Fruit fly (Drosophila melanogaster): ENCODE measurements around the gene CtIP.

The CtIP gene

dm6 chr3L:20474789-20475208, 38.7 kb downstream of the CtIP start (continued):
- TF ChIP-seq CG9437 (GFP tag; optimal IDR thresholded peaks at IDR 0.05), result peak; percentile 77
- TF ChIP-seq HLHmδ (GFP tag; optimal IDR thresholded peaks at IDR 0.05), result peak; percentile 45
- TF ChIP-seq row (GFP tag; IDR thresholded peaks at IDR 0.05), result no peak
- TF ChIP-seq Dbx (GFP tag; IDR thresholded peaks at IDR 0.05), result no peak
- peak; percentile 73 for TF ChIP-seq CG2875 (GFP tag; optimal IDR thresholded peaks at IDR 0.05)
- no peak for TF ChIP-seq nerfin-2 (GFP tag; IDR thresholded peaks at IDR 0.05; ENCODE audit: partially characterized antibody)
- TF ChIP-seq eyg (GFP tag; optimal IDR thresholded peaks at IDR 0.05), result peak; percentile 66
- peak; percentile 67 for TF ChIP-seq CG3163 (GFP tag; optimal IDR thresholded peaks at IDR 0.05)
- TF ChIP-seq CG32767 (GFP tag; IDR thresholded peaks at IDR 0.05), result no peak
- TF ChIP-seq Dad (GFP tag; optimal IDR thresholded peaks at IDR 0.05), result peak; percentile 78
- TF ChIP-seq CG12104 (GFP tag; optimal IDR thresholded peaks at IDR 0.05), result peak; percentile 79
- TF ChIP-seq sens (GFP tag), result peak; percentile 79
- TF ChIP-seq CG30403 (GFP tag; optimal IDR thresholded peaks at IDR 0.05), result peak; percentile 92
- TF ChIP-seq chinmo (GFP tag; IDR thresholded peaks at IDR 0.05; ENCODE audit: partially characterized antibody), result no peak
- peak; percentile 89 for TF ChIP-seq CoRest (tag; optimal IDR thresholded peaks at IDR 0.05)
- no peak for TF ChIP-seq Oaz (GFP tag; IDR thresholded peaks at IDR 0.05)
- TF ChIP-seq pros (GFP tag; optimal IDR thresholded peaks at IDR 0.05), result no peak
- TF ChIP-seq Bteb2 (GFP tag; optimal IDR thresholded peaks at IDR 0.05), result peak; percentile 84
- TF ChIP-seq bcd (GFP tag; optimal IDR thresholded peaks at IDR 0.05), result peak; percentile 89
- TF ChIP-seq otp (GFP tag; IDR thresholded peaks at IDR 0.05), result no peak
- TF ChIP-seq fd96Cb (tag; optimal IDR thresholded peaks at IDR 0.05), result peak; percentile 82
- peak; percentile 84 for TF ChIP-seq Abd-B (GFP tag; optimal IDR thresholded peaks at IDR 0.05)
- TF ChIP-seq CG16813 (GFP tag; IDR thresholded peaks at IDR 0.05; ENCODE audit: partially characterized antibody), result no peak
- no peak for TF ChIP-seq hth (optimal IDR thresholded peaks at IDR 0.05)
- peak; percentile 74 for TF ChIP-seq CG6683 (GFP tag; optimal IDR thresholded peaks at IDR 0.05)
- TF ChIP-seq CG3847 (GFP tag; IDR thresholded peaks at IDR 0.05), result no peak
- peak; percentile 90 for TF ChIP-seq Meics (GFP tag; optimal IDR thresholded peaks at IDR 0.05)
- peak; percentile 93 for TF ChIP-seq caup (GFP tag; optimal IDR thresholded peaks at IDR 0.05; ENCODE audit: severe bottlenecking)
- TF ChIP-seq CkIIα-i1 (GFP tag; IDR thresholded peaks at IDR 0.05), result no peak
- TF ChIP-seq sens-2 (GFP tag; IDR thresholded peaks at IDR 0.05), result no peak
- peak; percentile 22 for TF ChIP-seq grn (GFP tag; optimal IDR thresholded peaks at IDR 0.05)
- TF ChIP-seq Elba2 (GFP tag; optimal IDR thresholded peaks at IDR 0.05), result peak; percentile 36
- TF ChIP-seq Hmr (GFP tag; optimal IDR thresholded peaks at IDR 0.05), result peak; percentile 92
- peak; percentile 81 for TF ChIP-seq repo (GFP tag; optimal IDR thresholded peaks at IDR 0.05)
- peak; percentile 86 for TF ChIP-seq Atf3 (GFP tag; optimal IDR thresholded peaks at IDR 0.05)
- peak; percentile 84 for TF ChIP-seq CG34376 (GFP tag; optimal IDR thresholded peaks at IDR 0.05)
- peak; percentile 88 for TF ChIP-seq CG12155 (GFP tag; optimal IDR thresholded peaks at IDR 0.05)
- no peak for TF ChIP-seq vvl (GFP tag; IDR thresholded peaks at IDR 0.05)
- TF ChIP-seq lilli (GFP tag; optimal IDR thresholded peaks at IDR 0.05), result peak; percentile 94
- TF ChIP-seq CG4282 (GFP tag; optimal IDR thresholded peaks at IDR 0.05), result peak; percentile 72
- TF ChIP-seq btn (GFP tag; optimal IDR thresholded peaks at IDR 0.05), result peak; percentile 19
- no peak for TF ChIP-seq HLH3B (GFP tag; IDR thresholded peaks at IDR 0.05)
- peak; percentile 37 for TF ChIP-seq CG15073 (GFP tag; optimal IDR thresholded peaks at IDR 0.05)
- TF ChIP-seq CG15696 (tag; optimal IDR thresholded peaks at IDR 0.05), result peak; percentile 70
- peak; percentile 89 for TF ChIP-seq CG13424 (tag; optimal IDR thresholded peaks at IDR 0.05)
- peak; percentile 88 for TF ChIP-seq CG10654 (GFP tag; optimal IDR thresholded peaks at IDR 0.05)
- no peak for TF ChIP-seq CG11085 (GFP tag; IDR thresholded peaks at IDR 0.05)
- peak; percentile 71 for TF ChIP-seq twi (tag; optimal IDR thresholded peaks at IDR 0.05)
- no peak for TF ChIP-seq CG34224 (GFP tag; IDR thresholded peaks at IDR 0.05; ENCODE audit: partially characterized antibody)
- no peak for TF ChIP-seq Atf6 (GFP tag; IDR thresholded peaks at IDR 0.05)
- peak; percentile 71 for TF ChIP-seq cato (GFP tag; optimal IDR thresholded peaks at IDR 0.05; ENCODE audit: borderline replicate concordance)
- TF ChIP-seq odd (GFP tag; optimal IDR thresholded peaks at IDR 0.05), result peak; percentile 81
